Comparison of ENCODE assay signal across 6 worm cellular contexts in genomic region chrIII:9930406-9930805, ce11.
TF ChIP-seq lines count a peak whose summit lies in the region.

No protein-coding gene starts in this region.

TF ChIP-seq in whole organism, L1 larva, 84 proteins besides CTCF, POLR2A, EP300 and RAD21 (continues in another document):
- TF ChIP-seq tlp-1 (tag; optimal IDR thresholded peaks at IDR 0.05; lab: Kevin White, UChicago) (no peak), lin-14 (GFP tag; optimal IDR thresholded peaks at IDR 0.05; lab: Kevin White, UChicago) (no peak), fos-1 (tag; optimal IDR thresholded peaks at IDR 0.05; lab: Kevin White, UChicago) (no peak), alr-1 (tag; optimal IDR thresholded peaks at IDR 0.05; lab: Kevin White, UChicago; ENCODE audit: borderline replicate concordance) (no peak), efl-3 (GFP tag; optimal IDR thresholded peaks at IDR 0.05; lab: Kevin White, UChicago) (no peak), mef-2 (tag; optimal IDR thresholded peaks at IDR 0.05; lab: Kevin White, UChicago) (no peak), nhr-47 (tag; optimal IDR thresholded peaks at IDR 0.05; lab: Kevin White, UChicago) (no peak), hlh-4 (tag; optimal IDR thresholded peaks at IDR 0.05; lab: Kevin White, UChicago) (no peak), ets-5 (GFP tag; IDR thresholded peaks at IDR 0.05; lab: Robert Waterston, UW) (no peak), nhr-76 (tag; optimal IDR thresholded peaks at IDR 0.05; lab: Kevin White, UChicago) (no peak), hlh-17 (GFP tag; optimal IDR thresholded peaks at IDR 0.05; lab: Kevin White, UChicago; ENCODE audit: borderline replicate concordance) (no peak), lin-13 (GFP tag; optimal IDR thresholded peaks at IDR 0.05; lab: Kevin White, UChicago) (no peak), fkh-10 (GFP tag; optimal IDR thresholded peaks at IDR 0.05; lab: Kevin White, UChicago) (no peak), pax-3 (tag; optimal IDR thresholded peaks at IDR 0.05; lab: Kevin White, UChicago) (no peak), lin-35 (GFP tag; optimal IDR thresholded peaks at IDR 0.05; lab: Kevin White, UChicago) (peak in 1 of 2 experiments; percentile 32), mab-9 (GFP tag; IDR thresholded peaks at IDR 0.05; lab: Robert Waterston, UW) (no peak)

TF ChIP-seq in whole organism, L2 larva, 48 proteins besides CTCF, POLR2A, EP300 and RAD21:
- no peak for TF ChIP-seq nhr-25 (tag; optimal IDR thresholded peaks at IDR 0.05; lab: Kevin White, UChicago)
- TF ChIP-seq elt-1 (tag; optimal IDR thresholded peaks at IDR 0.05; lab: Kevin White, UChicago), result no peak
- peak; percentile 43 for TF ChIP-seq sma-9 (GFP tag; optimal IDR thresholded peaks at IDR 0.05; lab: Kevin White, UChicago)
- no peak for TF ChIP-seq sma-9 (tag; optimal IDR thresholded peaks at IDR 0.05; lab: Kevin White, UChicago)
- peak; percentile 69 for TF ChIP-seq fos-1 (tag; optimal IDR thresholded peaks at IDR 0.05; lab: Kevin White, UChicago)
- TF ChIP-seq nhr-77 (tag; optimal IDR thresholded peaks at IDR 0.05; lab: Kevin White, UChicago), result no peak
- TF ChIP-seq gmeb-1 (tag; optimal IDR thresholded peaks at IDR 0.05; lab: Kevin White, UChicago), result peak; percentile 2
- no peak for TF ChIP-seq ceh-16 (tag; optimal IDR thresholded peaks at IDR 0.05; lab: Kevin White, UChicago)
- TF ChIP-seq Y55F3AM.14 (GFP tag; optimal IDR thresholded peaks at IDR 0.05; lab: Kevin White, UChicago), result no peak
- TF ChIP-seq F13H6.1 (tag; optimal IDR thresholded peaks at IDR 0.05; lab: Kevin White, UChicago), result peak; percentile 54
- TF ChIP-seq unc-55 (GFP tag; optimal IDR thresholded peaks at IDR 0.05; lab: Kevin White, UChicago), result no peak
- TF ChIP-seq lin-13 (GFP tag; optimal IDR thresholded peaks at IDR 0.05; lab: Kevin White, UChicago), result no peak
- TF ChIP-seq mbf-1 (tag; optimal IDR thresholded peaks at IDR 0.05; lab: Kevin White, UChicago), result no peak
- TF ChIP-seq ZK546.5 (tag; optimal IDR thresholded peaks at IDR 0.05; lab: Kevin White, UChicago), result no peak
- peak; percentile 52 for TF ChIP-seq crh-2 (tag; optimal IDR thresholded peaks at IDR 0.05; lab: Kevin White, UChicago)

TF ChIP-seq in whole organism, L3 larva, 47 proteins besides CTCF, POLR2A, EP300 and RAD21 (continues in another document):
- TF ChIP-seq nhr-23 (tag; optimal IDR thresholded peaks at IDR 0.05; lab: Kevin White, UChicago) (no peak), sea-2 (GFP tag; optimal IDR thresholded peaks at IDR 0.05; lab: Kevin White, UChicago) (no peak), egl-27 (tag; optimal IDR thresholded peaks at IDR 0.05; lab: Kevin White, UChicago) (no peak), ceh-28 (tag; optimal IDR thresholded peaks at IDR 0.05; lab: Kevin White, UChicago) (no peak), elt-1 (tag; optimal IDR thresholded peaks at IDR 0.05; lab: Kevin White, UChicago) (no peak), snpc-4 (tag; optimal IDR thresholded peaks at IDR 0.05; lab: Kevin White, UChicago) (no peak), unc-39 (tag; optimal IDR thresholded peaks at IDR 0.05; lab: Kevin White, UChicago) (no peak), skn-1 (tag; optimal IDR thresholded peaks at IDR 0.05; lab: Kevin White, UChicago) (no peak), jun-1 (tag; optimal IDR thresholded peaks at IDR 0.05; lab: Kevin White, UChicago) (peak; percentile 40), ama-1 (optimal IDR thresholded peaks at IDR 0.05; lab: Kevin White, UChicago) (no peak), nhr-77 (tag; optimal IDR thresholded peaks at IDR 0.05; lab: Kevin White, UChicago) (no peak), nfya-1 (tag; optimal IDR thresholded peaks at IDR 0.05; lab: Kevin White, UChicago; ENCODE audit: insufficient read depth) (peak; percentile 53), egl-5 (tag; optimal IDR thresholded peaks at IDR 0.05; lab: Kevin White, UChicago) (no peak), fos-1 (tag; optimal IDR thresholded peaks at IDR 0.05; lab: Kevin White, UChicago) (no peak), nhr-237 (tag; optimal IDR thresholded peaks at IDR 0.05; lab: Kevin White, UChicago) (no peak), elt-3 (tag; optimal IDR thresholded peaks at IDR 0.05; lab: Kevin White, UChicago) (no peak), nhr-67 (tag; optimal IDR thresholded peaks at IDR 0.05; lab: Kevin White, UChicago) (no peak)

TF ChIP-seq in whole organism, L4 larva, 104 proteins besides CTCF, POLR2A, EP300 and RAD21 (continues in another document):
- TF ChIP-seq nhr-48 (tag; optimal IDR thresholded peaks at IDR 0.05; lab: Kevin White, UChicago) (peak; percentile 80), nhr-41 (GFP tag; IDR thresholded peaks at IDR 0.05; lab: Robert Waterston, UW) (0 out of 2 replicates have a peak, but pooled peaks have one; percentile 9), mxl-3 (GFP tag; optimal IDR thresholded peaks at IDR 0.05; lab: Kevin White, UChicago) (peak; percentile 11), hlh-11 (tag; optimal IDR thresholded peaks at IDR 0.05; lab: Kevin White, UChicago) (peak; percentile 85), nhr-28 (tag; optimal IDR thresholded peaks at IDR 0.05; lab: Kevin White, UChicago) (peak; percentile 63), T26A8.4 (GFP tag; IDR thresholded peaks at IDR 0.05; lab: Robert Waterston, UW) (peak; percentile 22; the same call in 1 of the 2 replicates), skn-1 (tag; optimal IDR thresholded peaks at IDR 0.05; lab: Kevin White, UChicago) (no peak), nhr-102 (tag; optimal IDR thresholded peaks at IDR 0.05; lab: Kevin White, UChicago) (peak; percentile 57), rbr-2 (tag; optimal IDR thresholded peaks at IDR 0.05; lab: Kevin White, UChicago) (no peak), saeg-2 (GFP tag; IDR thresholded peaks at IDR 0.05; lab: Robert Waterston, UW) (0 out of 2 replicates have a peak, but pooled peaks have one; percentile 51), T20F7.1 (GFP tag; optimal IDR thresholded peaks at IDR 0.05; lab: Kevin White, UChicago) (peak; percentile 1), tra-1 (GFP tag; IDR thresholded peaks at IDR 0.05; lab: Robert Waterston, UW) (0 out of 2 replicates have a peak, but pooled peaks have one; percentile 70), ceh-44 (GFP tag; IDR thresholded peaks at IDR 0.05; lab: Robert Waterston, UW) (no peak), dve-1 (tag; optimal IDR thresholded peaks at IDR 0.05; lab: Kevin White, UChicago; ENCODE audit: insufficient read depth) (peak; percentile 87), ztf-7 (tag; optimal IDR thresholded peaks at IDR 0.05; lab: Kevin White, UChicago) (no peak)

TF ChIP-seq in whole organism, late embryonic, 69 proteins besides CTCF, POLR2A, EP300 and RAD21:
- TF ChIP-seq madf-2 (tag; optimal IDR thresholded peaks at IDR 0.05; lab: Kevin White, UChicago) (no peak), pqm-1 (tag; optimal IDR thresholded peaks at IDR 0.05; lab: Kevin White, UChicago) (peak; percentile 65), elt-2 (tag; optimal IDR thresholded peaks at IDR 0.05; lab: Kevin White, UChicago) (peak; percentile 86)

TF ChIP-seq in whole organism, young adult, 124 proteins besides CTCF, POLR2A, EP300 and RAD21:
- TF ChIP-seq let-607 (tag; optimal IDR thresholded peaks at IDR 0.05; lab: Kevin White, UChicago) (peak; percentile 1 to 5), ceh-100 (GFP tag; IDR thresholded peaks at IDR 0.05; lab: Robert Waterston, UW) (no peak), C17E4.6 (GFP tag; IDR thresholded peaks at IDR 0.05; lab: Robert Waterston, UW) (no peak), nhr-80 (tag; optimal IDR thresholded peaks at IDR 0.05; lab: Kevin White, UChicago) (peak; percentile 91), cebp-1 (GFP tag; IDR thresholded peaks at IDR 0.05; lab: Robert Waterston, UW) (no peak), cebp-1 (tag; optimal IDR thresholded peaks at IDR 0.05; lab: Kevin White, UChicago) (peak; percentile 20), ceh-58 (GFP tag; IDR thresholded peaks at IDR 0.05; lab: Robert Waterston, UW) (no peak), rec-8 (tag; optimal IDR thresholded peaks at IDR 0.05; lab: Kevin White, UChicago) (no peak), ceh-40 (GFP tag; IDR thresholded peaks at IDR 0.05; lab: Robert Waterston, UW) (no peak), ekl-4 (GFP tag; IDR thresholded peaks at IDR 0.05; lab: Robert Waterston, UW) (no peak), F22D6.2 (tag; optimal IDR thresholded peaks at IDR 0.05; lab: Kevin White, UChicago) (no peak), hlh-12 (tag; optimal IDR thresholded peaks at IDR 0.05; lab: Kevin White, UChicago) (no peak), snpc-4 (GFP tag; optimal IDR thresholded peaks at IDR 0.05; lab: Kevin White, UChicago) (no peak), snpc-4 (tag; optimal IDR thresholded peaks at IDR 0.05; lab: Kevin White, UChicago) (no peak), lin-54 (GFP tag; optimal IDR thresholded peaks at IDR 0.05; lab: Kevin White, UChicago) (no peak), mel-28 (tag; optimal IDR thresholded peaks at IDR 0.05; lab: Kevin White, UChicago; ENCODE audit: borderline replicate concordance) (no peak), nhr-90 (tag; optimal IDR thresholded peaks at IDR 0.05; lab: Kevin White, UChicago) (no peak)
